Fruit fly (Drosophila melanogaster): ENCODE measurements around the gene PK2-R1.

The PK2-R1 gene

DNA sequence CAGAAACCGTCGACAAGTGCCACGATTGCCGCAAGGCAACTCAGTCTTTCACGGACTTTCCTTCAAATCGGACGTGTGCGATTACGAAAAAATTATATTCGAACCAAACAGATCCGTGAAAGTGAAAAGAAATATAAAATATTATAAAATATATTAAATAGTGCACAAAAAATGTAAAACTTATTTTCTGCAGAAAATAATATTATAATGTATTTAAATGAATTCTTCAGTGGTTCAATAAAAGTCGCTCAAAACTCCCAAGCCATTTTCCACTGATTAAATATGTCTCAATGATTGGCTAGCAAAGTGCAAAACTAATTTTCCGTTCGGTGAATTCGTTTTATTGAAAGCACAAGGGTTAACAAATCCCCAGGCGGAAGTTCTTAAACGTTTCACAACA lies at the start of gene PK2-R1:
Gene PK2-R1, plus strand, starts transcription at position 301 of the 400 bp plus-strand sequence.
- TF ChIP-seq CG11617 (GFP tag; optimal IDR thresholded peaks at IDR 0.05) (no peak), kay (GFP tag; ENCODE audit: borderline replicate concordance) (no peak), cic (GFP tag; optimal IDR thresholded peaks at IDR 0.05) (no peak), tj (GFP tag; optimal IDR thresholded peaks at IDR 0.05) (no peak), CG1620 (GFP tag; optimal IDR thresholded peaks at IDR 0.05) (no peak), CG7045 (GFP tag; optimal IDR thresholded peaks at IDR 0.05) (no peak), Hr96 (GFP tag; optimal IDR thresholded peaks at IDR 0.05) (no peak)

DNA sequence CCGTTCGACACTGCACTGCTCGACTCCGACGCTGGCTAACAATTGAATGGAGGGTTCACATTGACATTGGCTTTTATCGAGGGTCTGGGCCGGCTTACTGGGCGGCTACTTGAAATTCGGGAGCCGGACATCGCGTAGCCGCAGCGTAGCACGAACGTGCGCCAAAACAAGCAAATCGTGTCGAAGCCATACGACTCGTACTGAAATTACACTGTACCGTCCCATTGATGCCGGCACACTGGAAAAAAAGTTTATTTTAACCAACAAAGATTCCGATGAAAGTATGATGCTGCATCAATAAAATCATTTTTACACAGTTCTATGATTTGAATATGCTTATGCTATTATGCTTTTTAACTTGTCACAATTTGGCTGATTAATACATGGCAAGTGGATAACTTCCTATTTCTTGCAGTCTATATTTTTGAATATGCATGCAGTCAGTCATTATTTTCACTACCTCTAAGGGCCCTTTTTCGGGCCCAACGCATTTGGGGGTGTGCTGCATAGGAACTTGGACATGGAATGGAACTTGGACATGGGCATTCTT lies 49.3 kb upstream of the PK2-R1 start, which contains the start of gene apn:
Gene apn, minus strand, starts transcription at position 51 of the 550 bp plus-strand sequence.
- TF ChIP-seq cnc (optimal IDR thresholded peaks at IDR 0.05) (no peak), CG14711 (tag; optimal IDR thresholded peaks at IDR 0.05) (no peak), tj (GFP tag; optimal IDR thresholded peaks at IDR 0.05) (no peak), CG12768 (GFP tag; optimal IDR thresholded peaks at IDR 0.05) (no peak), CG33017 (tag; optimal IDR thresholded peaks at IDR 0.05) (no peak)

DNA sequence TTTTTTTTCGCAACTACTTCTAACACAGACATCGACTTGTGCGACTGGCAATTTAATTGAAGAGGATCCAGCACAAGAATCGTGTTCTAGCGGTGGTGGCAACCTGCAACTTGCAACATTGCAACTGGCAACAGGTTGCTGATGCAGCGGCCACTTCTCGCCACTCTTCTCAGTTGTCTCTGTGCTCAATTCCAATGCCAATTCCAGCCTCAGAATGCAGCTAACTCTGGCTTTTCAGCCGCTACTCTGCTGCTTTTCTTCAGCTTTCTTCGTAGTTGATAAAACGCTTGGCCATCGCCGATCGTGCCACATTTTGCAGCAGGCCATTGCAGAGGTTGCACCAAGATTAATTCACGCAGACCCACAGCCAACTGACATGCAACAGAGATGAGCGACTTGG lies 47.8 kb upstream of the PK2-R1 start, which contains the start of gene Osi22:
Gene Osi22, plus strand, starts transcription at position 301 of the 400 bp plus-strand sequence.
- TF ChIP-seq CG11617 (GFP tag; optimal IDR thresholded peaks at IDR 0.05) (no peak), CG5204 (GFP tag; optimal IDR thresholded peaks at IDR 0.05) (no peak), toe (GFP tag; optimal IDR thresholded peaks at IDR 0.05) (no peak), cic (GFP tag; optimal IDR thresholded peaks at IDR 0.05) (no peak), CG12768 (GFP tag; optimal IDR thresholded peaks at IDR 0.05) (no peak), CG7101 (tag; optimal IDR thresholded peaks at IDR 0.05) (no peak), CG14711 (tag; optimal IDR thresholded peaks at IDR 0.05) (no peak), ovo (GFP tag; optimal IDR thresholded peaks at IDR 0.05) (no peak), CG7045 (GFP tag; optimal IDR thresholded peaks at IDR 0.05) (no peak), CG1620 (GFP tag; optimal IDR thresholded peaks at IDR 0.05) (no peak)

DNA sequence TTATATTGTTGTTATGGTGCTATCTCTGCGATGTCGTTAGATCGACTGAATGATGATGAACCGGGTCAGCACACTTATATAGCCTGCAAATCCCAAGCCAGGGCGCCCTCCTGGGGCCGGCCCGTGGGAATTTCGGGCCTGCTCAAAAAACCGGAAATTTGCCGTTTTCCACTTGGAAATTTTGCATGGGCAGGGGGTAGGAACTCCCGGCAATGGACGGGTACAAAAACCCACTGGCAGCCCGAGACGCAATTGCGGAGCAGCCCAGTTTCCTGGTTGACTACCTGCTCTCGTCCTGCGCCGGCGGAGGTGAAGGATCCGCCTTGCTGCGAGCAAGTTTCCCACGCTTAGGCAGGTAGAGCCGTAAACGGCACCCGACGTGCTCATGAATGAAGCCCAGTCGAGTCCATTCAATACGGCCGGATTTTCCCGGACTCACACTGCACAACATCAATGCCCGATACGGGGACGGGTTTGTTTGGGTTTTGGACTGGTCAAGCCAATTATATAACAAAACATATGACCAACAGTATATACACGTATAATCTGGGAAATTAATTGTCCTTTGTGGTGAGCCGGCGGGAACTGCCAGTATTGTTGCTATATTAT lies 44.9 kb upstream of the PK2-R1 start, which contains the start of gene wntD:
Gene wntD, minus strand, starts transcription at position 51 of the 609 bp plus-strand sequence.
- TF ChIP-seq kay (GFP tag; ENCODE audit: borderline replicate concordance) (no peak), bab1 (GFP tag; optimal IDR thresholded peaks at IDR 0.05) (no peak), ovo (GFP tag; optimal IDR thresholded peaks at IDR 0.05) (no peak), CG12768 (GFP tag; optimal IDR thresholded peaks at IDR 0.05) (no peak), toe (GFP tag; optimal IDR thresholded peaks at IDR 0.05) (no peak), CG14711 (tag; optimal IDR thresholded peaks at IDR 0.05) (no peak), Crg-1 (GFP tag; optimal IDR thresholded peaks at IDR 0.05) (no peak), pad (GFP tag; optimal IDR thresholded peaks at IDR 0.05) (no peak), Clk (GFP tag; optimal IDR thresholded peaks at IDR 0.05) (no peak), CG1620 (GFP tag; optimal IDR thresholded peaks at IDR 0.05) (no peak), CG11617 (GFP tag; optimal IDR thresholded peaks at IDR 0.05) (no peak), CG7045 (GFP tag; optimal IDR thresholded peaks at IDR 0.05) (no peak), Mnt (GFP tag; optimal IDR thresholded peaks at IDR 0.05) (no peak), CG5204 (GFP tag; optimal IDR thresholded peaks at IDR 0.05) (no peak), cnc (optimal IDR thresholded peaks at IDR 0.05) (no peak), CG7101 (tag; optimal IDR thresholded peaks at IDR 0.05) (no peak), tj (GFP tag; optimal IDR thresholded peaks at IDR 0.05) (no peak)

DNA sequence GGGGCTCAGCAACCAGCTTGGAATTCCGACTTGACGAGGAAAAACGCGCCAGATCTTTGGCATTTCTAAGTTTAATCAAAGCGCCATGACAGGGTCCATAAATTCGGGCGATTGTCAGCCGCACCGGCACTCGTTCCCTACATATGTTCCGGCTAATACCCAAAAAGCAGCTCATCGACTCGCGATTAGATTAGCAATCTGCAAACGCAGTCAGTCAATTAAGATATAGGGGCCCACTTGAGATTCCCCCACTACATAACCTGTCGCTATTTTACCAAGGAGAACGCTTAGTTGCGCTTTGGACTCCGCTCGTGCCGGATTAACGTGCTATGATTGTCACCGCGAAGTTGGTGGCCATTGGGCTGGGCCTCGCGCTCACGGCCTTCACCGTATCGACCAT lies 43.7 kb upstream of the PK2-R1 start, which contains the start of gene CG8773:
Gene CG8773, plus strand, starts transcription at position 288 of the 400 bp plus-strand sequence.
- TF ChIP-seq Mnt (GFP tag; optimal IDR thresholded peaks at IDR 0.05) (no peak), tj (GFP tag; optimal IDR thresholded peaks at IDR 0.05) (no peak), CG14711 (tag; optimal IDR thresholded peaks at IDR 0.05) (no peak), Hr96 (GFP tag; optimal IDR thresholded peaks at IDR 0.05) (no peak), Clk (GFP tag; optimal IDR thresholded peaks at IDR 0.05) (no peak), cnc (optimal IDR thresholded peaks at IDR 0.05) (no peak), kay (GFP tag; ENCODE audit: borderline replicate concordance) (no peak)

DNA sequence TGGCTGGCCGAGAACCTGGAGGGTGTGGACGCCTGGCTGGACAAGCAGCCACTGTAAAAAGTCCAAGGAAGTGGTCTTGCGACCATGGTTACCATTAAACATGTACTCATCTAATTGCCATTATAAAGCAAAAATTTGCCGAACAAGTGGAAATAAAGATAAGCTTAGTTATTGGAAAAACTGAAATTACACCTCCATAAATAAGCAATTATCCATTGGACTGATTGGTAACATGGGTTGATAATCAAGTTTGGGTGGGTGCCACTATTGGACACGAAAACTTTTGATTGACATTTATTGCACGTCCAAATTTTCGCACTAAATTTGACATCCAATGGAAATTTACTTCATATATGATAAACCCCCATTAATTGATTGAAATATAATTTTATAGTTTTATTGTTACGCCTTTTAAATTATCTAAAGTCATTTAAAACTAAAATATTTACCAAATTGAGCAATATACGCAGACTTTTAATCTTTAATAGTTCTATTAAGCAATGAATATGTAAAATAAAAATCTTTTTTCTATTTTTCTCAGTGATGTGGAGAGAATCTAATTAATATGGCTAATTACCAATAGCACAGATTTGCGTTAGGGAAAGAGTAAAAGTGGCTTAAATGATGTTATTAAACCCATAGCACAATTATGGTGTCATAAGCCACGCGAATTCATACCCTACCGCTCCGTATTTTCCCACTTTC lies 39.9 kb upstream of the PK2-R1 start, which contains the start of gene CG8774:
Gene CG8774, plus strand, starts transcription at position 655 of the 705 bp plus-strand sequence.
- TF ChIP-seq CG7101 (tag; optimal IDR thresholded peaks at IDR 0.05) (no peak), kay (GFP tag; ENCODE audit: borderline replicate concordance) (peak; percentile 21)

DNA sequence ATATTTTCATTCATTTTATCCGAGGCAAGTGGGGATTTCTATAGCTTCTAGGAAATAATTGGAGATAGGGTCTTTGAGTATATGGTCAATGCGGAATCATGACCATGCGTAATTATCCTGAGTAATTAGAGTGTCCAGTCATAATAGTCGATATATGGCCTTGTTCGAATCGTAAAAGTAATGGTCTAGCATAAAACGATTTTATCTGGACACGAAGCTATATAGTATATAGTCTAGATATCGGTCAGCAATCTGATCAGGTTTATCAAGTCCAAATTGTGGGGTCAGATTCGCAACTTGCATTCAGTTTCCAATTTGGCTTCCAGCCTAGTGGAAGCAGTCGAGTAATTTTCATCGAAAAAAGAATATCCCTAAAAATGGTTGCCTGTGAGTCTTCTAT lies 35.8 kb upstream of the PK2-R1 start, which contains the start of gene CG32473:
Gene CG32473, plus strand, starts transcription at position 301 of the 400 bp plus-strand sequence.
- TF ChIP-seq cic (GFP tag; optimal IDR thresholded peaks at IDR 0.05) (no peak), CG11617 (GFP tag; optimal IDR thresholded peaks at IDR 0.05) (no peak), bab1 (GFP tag; optimal IDR thresholded peaks at IDR 0.05) (no peak), CG14711 (tag; optimal IDR thresholded peaks at IDR 0.05) (no peak), Mnt (GFP tag; optimal IDR thresholded peaks at IDR 0.05) (no peak), CG7045 (GFP tag; optimal IDR thresholded peaks at IDR 0.05) (no peak), CG1620 (GFP tag; optimal IDR thresholded peaks at IDR 0.05) (no peak), ovo (GFP tag; optimal IDR thresholded peaks at IDR 0.05) (no peak)
